Fruit fly (Drosophila melanogaster) whole organism, adult: ENCODE results near the gene Sema1a.

Experiments used
- CG12768 ChIP-seq: fragments of 200-800 bp; sonication (Bioruptor generic); optimal IDR thresholded peaks from 2 replicates; lab custom pipeline; 2017; ENCODE audit warnings: missing biosample characterization, missing genetic modification characterization, mild to moderate bottlenecking, moderate library complexity, missing genetic modification reagents
- CG1620 ChIP-seq: fragments of 200-800 bp; sonication (Bioruptor generic); optimal IDR thresholded peaks from 2 replicates; lab custom pipeline; 2016; ENCODE audit warnings: missing biosample characterization, missing genetic modification characterization
- CG33017 ChIP-seq: fragments of 200-800 bp; sonication (Bioruptor generic); optimal IDR thresholded peaks from 2 replicates; lab custom pipeline; 2018; ENCODE audit warnings: missing biosample characterization, mild to moderate bottlenecking, missing genetic modification characterization, moderate library complexity
- CG5204 ChIP-seq: fragments of 200-800 bp; sonication (Bioruptor generic); optimal IDR thresholded peaks from 2 replicates; lab custom pipeline; 2016; ENCODE audit warnings: missing biosample characterization, missing genetic modification characterization
- Clk ChIP-seq: fragments of 200-800 bp; sonication (Bioruptor generic); optimal IDR thresholded peaks from 2 replicates; lab custom pipeline; 2017; ENCODE audit warnings: missing biosample characterization, missing genetic modification characterization
- Crg-1 ChIP-seq: fragments of 200-800 bp; sonication (Bioruptor generic); optimal IDR thresholded peaks from 2 replicates; lab custom pipeline; 2016; ENCODE audit warnings: missing biosample characterization, missing genetic modification characterization
- Mnt ChIP-seq: fragments of 200-800 bp; sonication (Bioruptor generic); optimal IDR thresholded peaks from 2 replicates; lab custom pipeline; 2016; ENCODE audit warnings: missing biosample characterization, mild to moderate bottlenecking, missing genetic modification characterization
- bab1 ChIP-seq: fragments of 200-800 bp; sonication (Bioruptor generic); optimal IDR thresholded peaks from 3 replicates; lab custom pipeline; 2019; ENCODE audit warnings: missing biosample characterization, mild to moderate bottlenecking, missing genetic modification characterization, moderate library complexity
- cnc ChIP-seq, 2 experiments: fragments of >200 bp; optimal IDR thresholded peaks; 2 replicates each; lab custom pipeline; 2017
- kay ChIP-seq: fragments of 200-800 bp; sonication (Bioruptor generic); peaks from one replicate; lab custom pipeline; 2016; ENCODE audit warnings: missing biosample characterization, missing genetic modification characterization, borderline replicate concordance
- pad ChIP-seq: fragments of 200-800 bp; sonication (Bioruptor generic); optimal IDR thresholded peaks from 3 replicates; lab custom pipeline; 2017; ENCODE audit warnings: missing biosample characterization, missing genetic modification characterization, mild to moderate bottlenecking, moderate library complexity, missing genetic modification reagents

- TF ChIP-seq CG12768 (GFP tag; lab: Kevin White, UChicago): no peak
- no peak for TF ChIP-seq Crg-1 (GFP tag; lab: Kevin White, UChicago)
- no peak for TF ChIP-seq cnc (optimal IDR thresholded peaks at IDR 0.05; lab: Kevin White, UChicago)
- no peak for TF ChIP-seq CG1620 (GFP tag; lab: Kevin White, UChicago)
- no peak for TF ChIP-seq pad (GFP tag; lab: Kevin White, UChicago)
- peak; percentile 68 for TF ChIP-seq kay (GFP tag; lab: Kevin White, UChicago)
- TF ChIP-seq CG5204: no peak
- TF ChIP-seq bab1: no peak
- TF ChIP-seq Clk (GFP tag; lab: Kevin White, UChicago): no peak
- no peak for TF ChIP-seq Mnt
- TF ChIP-seq CG33017 (tag; lab: Kevin White, UChicago): no peak
These were observed 16.9 kb upstream of the Sema1a start for dm6 chr2L:8525000-8525399.
